Worm (Caenorhabditis elegans) whole organism, L1 larva: Measurements from ENCODE around the gene ced-9.

Source experiments
- F16B12.6 ChIP-seq: fragments of 150-350 bp; optimal IDR thresholded peaks from 2 replicates; lab custom pipeline; 2014; ENCODE audit warnings: missing biosample characterization, missing genetic modification characterization
- ama-1 ChIP-seq: fragments of 150-350 bp; optimal IDR thresholded peaks from 2 replicates; lab custom pipeline; 2014
- blmp-1 ChIP-seq: fragments of 150-350 bp; optimal IDR thresholded peaks from 2 replicates; lab custom pipeline; 2014; ENCODE audit warnings: missing biosample characterization, missing genetic modification characterization
- fos-1 ChIP-seq: fragments of 150-350 bp; optimal IDR thresholded peaks from 2 replicates; lab custom pipeline; 2014; ENCODE audit warnings: missing biosample characterization, missing genetic modification characterization
- lin-14 ChIP-seq: fragments of 200-800 bp; sonication (Bioruptor generic); optimal IDR thresholded peaks from 2 replicates; lab custom pipeline; 2018; ENCODE audit warnings: mild to moderate bottlenecking, missing genetic modification characterization, moderate library complexity, missing compliant biosample characterization
- lin-15B ChIP-seq: fragments of 150-350 bp; sonication (generic microtip); optimal IDR thresholded peaks from 3 replicates; lab custom pipeline; 2014; ENCODE audit warnings: missing biosample characterization, missing genetic modification characterization
- lin-35 ChIP-seq, 2 experiments: fragments of 150-350 bp; optimal IDR thresholded peaks; 2 replicates each; lab custom pipeline; 2014; ENCODE audit warnings: missing biosample characterization in 2 of 2, missing genetic modification characterization in 2 of 2, missing genetic modification reagents in 2 of 2
- nhr-11 ChIP-seq: fragments of 150-350 bp; optimal IDR thresholded peaks from 2 replicates; lab custom pipeline; 2014; ENCODE audit warnings: missing biosample characterization, missing genetic modification characterization
- nhr-12 ChIP-seq: sonication (generic microtip); optimal IDR thresholded peaks from 2 replicates; lab custom pipeline; 2017; ENCODE audit warnings: missing biosample characterization, missing genetic modification characterization
- nhr-237 ChIP-seq: fragments of 150-350 bp; optimal IDR thresholded peaks from 2 replicates; lab custom pipeline; 2014; ENCODE audit warnings: missing biosample characterization, missing genetic modification characterization
- pqm-1 ChIP-seq: sonication (generic microtip); optimal IDR thresholded peaks from 3 replicates; lab custom pipeline; 2017; ENCODE audit warnings: missing biosample characterization, missing genetic modification characterization
- swsn-7 ChIP-seq: sonication (generic microtip); optimal IDR thresholded peaks from 2 replicates; lab custom pipeline; 2016; ENCODE audit warnings: missing genetic modification characterization, missing compliant biosample characterization
- vab-15 ChIP-seq: sonication (generic microtip); optimal IDR thresholded peaks from 2 replicates; lab custom pipeline; 2017; ENCODE audit warnings: missing genotype, mild to moderate bottlenecking, missing genetic modification characterization, missing compliant biosample characterization
- ztf-11 ChIP-seq, 2 experiments: sonication (generic microtip); optimal IDR thresholded peaks; 2 replicates each; lab custom pipeline; 2016 to 2017; ENCODE audit warnings: missing genetic modification characterization in 2 of 2, missing biosample characterization in 1 of 2, missing compliant biosample characterization in 1 of 2

DNA sequence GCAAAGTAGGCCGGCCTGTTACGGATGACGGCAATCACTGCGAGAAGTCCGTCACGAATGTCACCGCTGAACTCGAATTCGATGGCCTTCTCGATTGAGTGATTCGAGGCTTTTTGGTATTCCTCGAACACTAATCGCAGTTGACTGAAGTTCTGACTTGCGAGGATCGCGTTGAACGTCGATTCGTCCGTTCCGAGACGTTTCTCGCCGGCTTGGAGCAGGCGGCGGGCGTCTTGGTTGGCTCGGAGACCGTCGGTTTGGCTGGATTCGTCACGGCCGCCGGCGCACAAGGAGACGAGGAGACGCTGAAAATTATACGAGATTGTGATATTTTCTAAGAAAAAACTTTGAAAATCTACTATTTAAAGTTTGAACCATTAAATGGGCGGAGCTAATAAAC, 8.6 kb upstream of the ced-9 start:
- no peak for TF ChIP-seq lin-15B (tag; lab: Kevin White, UChicago)
- no peak for TF ChIP-seq F16B12.6 (tag; lab: Kevin White, UChicago)
- no peak for TF ChIP-seq nhr-12
- no peak for TF ChIP-seq nhr-237 (tag; lab: Kevin White, UChicago)
- no peak for TF ChIP-seq blmp-1 (tag; lab: Kevin White, UChicago)
- no peak for TF ChIP-seq lin-14
- no peak for TF ChIP-seq nhr-11 (tag; lab: Kevin White, UChicago)
- TF ChIP-seq ama-1 (lab: Kevin White, UChicago) = no peak
- no peak for TF ChIP-seq fos-1
- TF ChIP-seq pqm-1 (tag; lab: Kevin White, UChicago) = no peak
- no peak for TF ChIP-seq ztf-11 (tag; optimal IDR thresholded peaks at IDR 0.05; lab: Kevin White, UChicago)
- TF ChIP-seq lin-35 (GFP tag; optimal IDR thresholded peaks at IDR 0.05; lab: Kevin White, UChicago) = no peak
- no peak for TF ChIP-seq vab-15 (tag; lab: Kevin White, UChicago)
- no peak for TF ChIP-seq swsn-7 (tag; lab: Kevin White, UChicago)
